Fruit fly (Drosophila melanogaster) whole organism, adult: ENCODE measurements around the gene IFT57.

ENCODE experiments used
- CG11617 ChIP-seq: fragments of 200-800 bp; sonication (Bioruptor generic); optimal IDR thresholded peaks from 2 replicates; lab custom pipeline; 2017; ENCODE audit warnings: mild to moderate bottlenecking, missing biosample characterization, missing genetic modification reagents, missing genetic modification characterization
- CG12768 ChIP-seq: fragments of 200-800 bp; sonication (Bioruptor generic); optimal IDR thresholded peaks from 2 replicates; lab custom pipeline; 2017; ENCODE audit warnings: missing biosample characterization, missing genetic modification characterization, mild to moderate bottlenecking, moderate library complexity, missing genetic modification reagents
- CG14711 ChIP-seq: fragments of 200-800 bp; sonication (Bioruptor generic); optimal IDR thresholded peaks from 2 replicates; lab custom pipeline; 2018; ENCODE audit warnings: missing biosample characterization, mild to moderate bottlenecking, missing genetic modification characterization, moderate library complexity
- CG1620 ChIP-seq: fragments of 200-800 bp; sonication (Bioruptor generic); optimal IDR thresholded peaks from 2 replicates; lab custom pipeline; 2016; ENCODE audit warnings: missing biosample characterization, missing genetic modification characterization
- CG33017 ChIP-seq: fragments of 200-800 bp; sonication (Bioruptor generic); optimal IDR thresholded peaks from 2 replicates; lab custom pipeline; 2018; ENCODE audit warnings: missing biosample characterization, mild to moderate bottlenecking, missing genetic modification characterization, moderate library complexity
- CG5204 ChIP-seq: fragments of 200-800 bp; sonication (Bioruptor generic); optimal IDR thresholded peaks from 2 replicates; lab custom pipeline; 2016; ENCODE audit warnings: missing biosample characterization, missing genetic modification characterization
- CG7045 ChIP-seq: fragments of 200-800 bp; sonication (Bioruptor generic); optimal IDR thresholded peaks from 2 replicates; lab custom pipeline; 2017; ENCODE audit warnings: missing biosample characterization, mild to moderate bottlenecking, missing genetic modification characterization
- CG7101 ChIP-seq: fragments of 200-800 bp; sonication (Bioruptor generic); optimal IDR thresholded peaks from 2 replicates; lab custom pipeline; 2018; ENCODE audit warnings: missing biosample characterization, mild to moderate bottlenecking, missing genetic modification characterization, moderate library complexity
- Clk ChIP-seq: fragments of 200-800 bp; sonication (Bioruptor generic); optimal IDR thresholded peaks from 2 replicates; lab custom pipeline; 2017; ENCODE audit warnings: missing biosample characterization, missing genetic modification characterization
- Crg-1 ChIP-seq: fragments of 200-800 bp; sonication (Bioruptor generic); optimal IDR thresholded peaks from 2 replicates; lab custom pipeline; 2016; ENCODE audit warnings: missing biosample characterization, missing genetic modification characterization
- Hr96 ChIP-seq: fragments of 200-800 bp; sonication (Bioruptor generic); optimal IDR thresholded peaks from 2 replicates; lab custom pipeline; 2016; ENCODE audit warnings: missing biosample characterization, missing genetic modification characterization
- Mnt ChIP-seq: fragments of 200-800 bp; sonication (Bioruptor generic); optimal IDR thresholded peaks from 2 replicates; lab custom pipeline; 2016; ENCODE audit warnings: missing biosample characterization, mild to moderate bottlenecking, missing genetic modification characterization
- cic ChIP-seq: fragments of 200-800 bp; sonication (Bioruptor generic); optimal IDR thresholded peaks from 2 replicates; lab custom pipeline; 2017; ENCODE audit warnings: missing biosample characterization, mild to moderate bottlenecking, missing genetic modification characterization, moderate library complexity
- cnc ChIP-seq, 2 experiments: fragments of >200 bp; optimal IDR thresholded peaks; 2 replicates each; lab custom pipeline; 2017
- kay ChIP-seq: fragments of 200-800 bp; sonication (Bioruptor generic); peaks from one replicate; lab custom pipeline; 2016; ENCODE audit warnings: missing biosample characterization, missing genetic modification characterization, borderline replicate concordance
- pad ChIP-seq: fragments of 200-800 bp; sonication (Bioruptor generic); optimal IDR thresholded peaks from 3 replicates; lab custom pipeline; 2017; ENCODE audit warnings: missing biosample characterization, missing genetic modification characterization, mild to moderate bottlenecking, moderate library complexity, missing genetic modification reagents
- tj ChIP-seq: fragments of 200-800 bp; sonication (Bioruptor generic); optimal IDR thresholded peaks from 3 replicates; lab custom pipeline; 2017; ENCODE audit warnings: missing biosample characterization, mild to moderate bottlenecking, missing genetic modification characterization, moderate library complexity
- toe ChIP-seq: fragments of 200-800 bp; sonication (Bioruptor generic); optimal IDR thresholded peaks from 2 replicates; lab custom pipeline; 2016; ENCODE audit warnings: missing biosample characterization, missing genetic modification characterization

The IFT57 gene

DNA sequence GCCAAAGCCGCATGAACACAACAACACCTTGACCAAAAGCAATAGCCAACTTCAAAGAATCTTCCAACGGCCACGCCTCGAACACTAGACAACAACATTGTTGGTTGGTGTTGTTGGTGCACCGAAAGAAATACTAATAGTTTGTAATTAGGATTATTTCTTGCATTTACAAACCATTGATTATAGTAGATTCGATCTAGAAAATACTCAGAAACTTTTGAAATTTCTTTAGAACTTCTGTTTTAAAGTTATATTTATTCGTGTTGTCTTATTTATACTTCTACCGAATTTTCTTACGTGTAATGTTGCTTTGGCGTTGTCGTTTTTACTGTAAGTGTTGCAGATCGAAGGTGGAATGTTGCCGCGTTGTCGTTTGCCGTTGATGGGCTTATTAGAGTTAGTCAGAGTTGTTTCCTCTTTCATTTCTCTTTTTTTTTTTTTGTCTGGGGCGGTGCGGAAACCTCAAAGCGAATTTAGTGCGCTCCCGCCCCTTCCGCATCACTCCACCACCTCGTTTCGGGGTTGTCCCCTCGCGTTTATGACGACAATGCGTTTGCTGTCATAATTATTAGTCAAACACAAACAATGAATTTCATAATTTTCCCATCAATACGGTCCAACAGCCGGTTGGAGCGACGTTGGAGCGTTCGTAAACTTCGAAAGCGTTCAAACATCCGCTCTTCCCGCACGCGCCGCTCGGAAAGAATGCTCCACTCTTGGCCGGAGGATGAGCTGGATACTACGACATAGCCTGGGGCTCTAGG, 45.3 kb downstream of the IFT57 start, which contains the start of gene CG43815:
Gene CG43815 (plus strand): TSS at position 532 of the 764 bp plus-strand sequence.
- no peak for TF ChIP-seq CG11617
- no peak for TF ChIP-seq Hr96 (GFP tag; lab: Kevin White, UChicago)
- TF ChIP-seq toe (GFP tag; lab: Kevin White, UChicago): no peak
- no peak for TF ChIP-seq cnc (optimal IDR thresholded peaks at IDR 0.05; lab: Kevin White, UChicago)
- no peak for TF ChIP-seq pad
- TF ChIP-seq kay: no peak
- no peak for TF ChIP-seq CG14711 (tag; lab: Kevin White, UChicago)
- TF ChIP-seq Clk: no peak
- no peak for TF ChIP-seq cic
- TF ChIP-seq Crg-1 (GFP tag; lab: Kevin White, UChicago): no peak
- TF ChIP-seq CG7045 (GFP tag; lab: Kevin White, UChicago): no peak
- no peak for TF ChIP-seq Mnt (GFP tag; lab: Kevin White, UChicago)
- no peak for TF ChIP-seq CG33017 (tag; lab: Kevin White, UChicago)
- TF ChIP-seq tj (GFP tag; lab: Kevin White, UChicago): no peak
- no peak for TF ChIP-seq CG5204
- TF ChIP-seq CG7101: no peak

DNA sequence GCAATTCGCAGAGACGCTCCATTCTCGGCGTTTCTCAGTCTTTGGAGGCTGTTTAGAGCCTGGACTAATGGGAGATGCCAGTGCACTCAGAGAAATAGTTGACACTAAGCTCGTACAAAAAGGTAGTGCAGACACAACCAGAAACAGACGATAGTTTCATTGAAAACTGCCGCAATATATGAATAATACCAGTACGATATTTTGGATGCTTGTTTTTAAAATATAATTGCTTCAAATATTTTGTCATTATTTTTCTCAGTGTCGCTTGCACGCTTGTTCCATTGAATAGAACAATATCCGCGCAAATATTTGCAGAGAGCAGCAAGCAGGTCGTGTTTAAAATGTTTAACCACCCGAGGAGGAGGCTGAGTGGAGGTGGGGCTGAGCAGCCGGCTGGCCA, 45.9 kb downstream of the IFT57 start:
- TF ChIP-seq Mnt (GFP tag; lab: Kevin White, UChicago) (no peak), CG1620 (no peak), CG12768 (GFP tag; lab: Kevin White, UChicago) (no peak), CG5204 (no peak), tj (GFP tag; lab: Kevin White, UChicago) (no peak), cnc (optimal IDR thresholded peaks at IDR 0.05; lab: Kevin White, UChicago) (no peak), pad (no peak), Crg-1 (GFP tag; lab: Kevin White, UChicago) (no peak), cic (no peak), Clk (no peak), CG7045 (GFP tag; lab: Kevin White, UChicago) (no peak), CG14711 (tag; lab: Kevin White, UChicago) (no peak), CG7101 (no peak)

DNA sequence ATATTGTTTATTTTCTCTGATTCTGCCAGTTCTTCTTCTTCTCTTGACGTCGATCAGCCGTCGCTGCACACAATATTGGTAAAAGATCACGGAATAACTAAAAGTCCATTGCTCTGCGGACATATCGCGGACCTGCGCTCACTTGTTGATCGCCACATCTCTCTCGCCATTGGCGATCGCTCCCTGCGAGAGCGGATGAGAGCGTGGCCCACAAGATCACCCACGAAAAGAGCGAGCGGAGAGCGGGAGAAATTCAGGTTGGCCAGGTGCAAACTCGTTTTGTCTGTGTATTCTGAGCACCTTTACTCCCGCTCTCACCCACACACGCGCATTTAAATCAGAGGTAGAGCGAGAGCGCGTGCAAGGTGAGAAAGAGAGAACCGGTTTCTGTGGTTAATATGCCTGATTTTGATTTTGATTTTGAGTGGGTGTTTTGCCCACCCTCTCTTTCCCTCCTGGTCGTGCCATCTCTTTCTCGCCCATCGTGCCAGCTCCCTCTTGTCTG, 50.1 kb downstream of the IFT57 start, which contains the start of gene sob:
Gene sob (minus strand): TSS at position 102 of the 505 bp plus-strand sequence.
- TF ChIP-seq toe (GFP tag; lab: Kevin White, UChicago): peak; percentile 16
- TF ChIP-seq pad: peak; percentile 40
- TF ChIP-seq Clk: peak; percentile 23
- TF ChIP-seq CG14711 (tag; lab: Kevin White, UChicago): no peak
- TF ChIP-seq kay: no peak
- TF ChIP-seq cnc (optimal IDR thresholded peaks at IDR 0.05; lab: Kevin White, UChicago): no peak
- TF ChIP-seq CG12768 (GFP tag; lab: Kevin White, UChicago): peak; percentile 53
- no peak for TF ChIP-seq Mnt (GFP tag; lab: Kevin White, UChicago)
- peak; percentile 19 for TF ChIP-seq tj (GFP tag; lab: Kevin White, UChicago)
- TF ChIP-seq Crg-1 (GFP tag; lab: Kevin White, UChicago): no peak
